Fruit fly (Drosophila melanogaster) whole organism, wandering third instar larva: ENCODE data around the gene Spc105R.
A peak's percentile ranks its signal among the peaks of the same experiment; 100 is the strongest.

ENCODE experiments used
- Abd-B ChIP-seq: fragments of >200 bp; optimal IDR thresholded peaks from 2 replicates; lab custom pipeline; 2017; ENCODE audit warnings: missing biosample characterization, missing genetic modification characterization
- CG32264 ChIP-seq: fragments of 200-800 bp; sonication (Bioruptor generic); optimal IDR thresholded peaks from 2 replicates; lab custom pipeline; 2016; ENCODE audit warnings: missing biosample characterization, missing genetic modification characterization
- CG9705 ChIP-seq: fragments of 200-800 bp; sonication (Bioruptor generic); optimal IDR thresholded peaks from 2 replicates; lab custom pipeline; 2018; ENCODE audit warnings: missing biosample characterization, mild to moderate bottlenecking, missing genetic modification characterization
- CrebA ChIP-seq: fragments of 200-800 bp; sonication (Bioruptor generic); optimal IDR thresholded peaks from 2 replicates; lab custom pipeline; 2016; ENCODE audit warnings: missing biosample characterization, mild to moderate bottlenecking, missing genetic modification characterization, borderline replicate concordance
- Dfd ChIP-seq: fragments of >200 bp; optimal IDR thresholded peaks from 2 replicates; lab custom pipeline; 2017; ENCODE audit warnings: missing biosample characterization, missing genetic modification characterization
- Dif ChIP-seq: fragments of 200-275, 200-300 bp; sonication (Bioruptor generic); optimal IDR thresholded peaks from 2 replicates; lab custom pipeline; 2018; ENCODE audit warnings: missing biosample characterization, missing genetic modification characterization; ENCODE audit not compliant: partially characterized antibody
- GATAd ChIP-seq: sonication (Bioruptor generic); optimal IDR thresholded peaks from 2 replicates; lab custom pipeline; 2016; ENCODE audit warnings: missing biosample characterization, missing genetic modification characterization
- HLH106 ChIP-seq: fragments of 200-800 bp; optimal IDR thresholded peaks from 3 replicates; lab custom pipeline; 2019; ENCODE audit warnings: missing biosample characterization, mild to moderate bottlenecking, missing genetic modification characterization, moderate library complexity
- Hnf4 ChIP-seq: fragments of 200-800 bp; sonication (Bioruptor generic); optimal IDR thresholded peaks from 2 replicates; lab custom pipeline; 2016; ENCODE audit warnings: missing biosample characterization, mild to moderate bottlenecking, missing genetic modification characterization
- Hr78 ChIP-seq: fragments of >200 bp; optimal IDR thresholded peaks from 2 replicates; lab custom pipeline; 2017; ENCODE audit warnings: missing biosample characterization, missing genetic modification characterization
- Hr83 ChIP-seq: fragments of 200-300 bp; sonication (Bioruptor generic); optimal IDR thresholded peaks from 2 replicates; lab custom pipeline; 2016; ENCODE audit warnings: missing biosample characterization, mild to moderate bottlenecking, missing genetic modification characterization, moderate library complexity; ENCODE audit not compliant: poor library complexity, severe bottlenecking
- Jra ChIP-seq: sonication (Bioruptor generic); optimal IDR thresholded peaks from 2 replicates; lab custom pipeline; 2016; ENCODE audit warnings: missing biosample characterization, missing genetic modification characterization
- Mio ChIP-seq: sonication (Bioruptor generic); optimal IDR thresholded peaks from 2 replicates; lab custom pipeline; 2016; ENCODE audit warnings: missing biosample characterization, missing genetic modification characterization
- Myc ChIP-seq: fragments of >200 bp; optimal IDR thresholded peaks from 2 replicates; lab custom pipeline; 2017
- N ChIP-seq: fragments of >200 bp; optimal IDR thresholded peaks from 2 replicates; lab custom pipeline; 2018; ENCODE audit warnings: missing biosample characterization, missing external identifiers, missing genetic modification characterization
- OdsH ChIP-seq: fragments of 200-800 bp; sonication (Bioruptor generic); optimal IDR thresholded peaks from 2 replicates; lab custom pipeline; 2016; ENCODE audit warnings: missing biosample characterization, mild to moderate bottlenecking, missing genetic modification characterization
- Rel ChIP-seq, 2 experiments: fragments of 200-800 bp; sonication (Bioruptor generic) in 1 of 2; optimal IDR thresholded peaks; 2 replicates in 1 of 2; 3 replicates in 1 of 2; lab custom pipeline; 2016 to 2019; ENCODE audit warnings: mild to moderate bottlenecking in 2 of 2, missing biosample characterization in 2 of 2, missing genetic modification characterization in 2 of 2, moderate library complexity in 1 of 2
- Sp1 ChIP-seq: fragments of 200-800 bp; sonication (Bioruptor generic); optimal IDR thresholded peaks from 3 replicates; lab custom pipeline; 2019; ENCODE audit warnings: missing biosample characterization, mild to moderate bottlenecking, missing genetic modification characterization, moderate library complexity
- Vsx2 ChIP-seq: fragments of 200-300, 225-300 bp; sonication (Bioruptor generic); optimal IDR thresholded peaks from 2 replicates; lab custom pipeline; 2018; ENCODE audit warnings: missing biosample characterization, missing genetic modification characterization; ENCODE audit not compliant: partially characterized antibody
- br ChIP-seq: fragments of 200-800 bp; sonication (Bioruptor generic); optimal IDR thresholded peaks from 2 replicates; lab custom pipeline; 2016; ENCODE audit warnings: missing biosample characterization, missing genetic modification characterization
- brk ChIP-seq: fragments of 200-800 bp; sonication (Bioruptor generic); optimal IDR thresholded peaks from 2 replicates; lab custom pipeline; 2016; ENCODE audit warnings: missing biosample characterization, mild to moderate bottlenecking, missing genetic modification characterization
- dl ChIP-seq, 2 experiments: fragments of 175-275, 200-275 bp in 1 of 2; fragments of 200-275 bp in 1 of 2; sonication (Bioruptor generic); optimal IDR thresholded peaks; lab custom pipeline; 2018; ENCODE audit warnings: mild to moderate bottlenecking in 2 of 2, missing biosample characterization in 2 of 2, missing genetic modification characterization in 2 of 2, moderate library complexity in 2 of 2; ENCODE audit not compliant: partially characterized antibody in 2 of 2, insufficient read depth in 1 of 2
- dmrt93B ChIP-seq: fragments of 200-800 bp; sonication (Bioruptor generic); optimal IDR thresholded peaks from 2 replicates; lab custom pipeline; 2018; ENCODE audit warnings: missing biosample characterization, mild to moderate bottlenecking, missing genetic modification characterization
- dsf ChIP-seq: sonication (Bioruptor generic); optimal IDR thresholded peaks from 2 replicates; lab custom pipeline; 2016; ENCODE audit warnings: missing biosample characterization, missing genetic modification characterization, borderline replicate concordance
- ey ChIP-seq: fragments of 200-800 bp; sonication (Bioruptor generic); optimal IDR thresholded peaks from 2 replicates; lab custom pipeline; 2016; ENCODE audit warnings: missing biosample characterization, missing genetic modification characterization
- foxo ChIP-seq, 2 experiments: fragments of 200-800 bp; sonication (Bioruptor generic); optimal IDR thresholded peaks; 2 replicates in 1 of 2; 3 replicates in 1 of 2; lab custom pipeline; 2016 to 2017; ENCODE audit warnings: missing biosample characterization in 2 of 2, missing genetic modification characterization in 2 of 2
- fru ChIP-seq: fragments of 200-800 bp; sonication (Bioruptor generic); optimal IDR thresholded peaks from 3 replicates; lab custom pipeline; 2016; ENCODE audit warnings: missing biosample characterization, mild to moderate bottlenecking, missing genetic modification characterization
- h ChIP-seq: fragments of 200-800 bp; sonication (Bioruptor generic); optimal IDR thresholded peaks from 3 replicates; lab custom pipeline; 2016; ENCODE audit warnings: missing biosample characterization, mild to moderate bottlenecking, missing genetic modification characterization
- jim ChIP-seq: fragments of 175-275, 200-325 bp; sonication (Bioruptor generic); optimal IDR thresholded peaks from 2 replicates; lab custom pipeline; 2016; ENCODE audit warnings: missing biosample characterization, mild to moderate bottlenecking, missing genetic modification characterization
- lola ChIP-seq: fragments of >200 bp; optimal IDR thresholded peaks from 2 replicates; lab custom pipeline; 2017; ENCODE audit warnings: missing biosample characterization, missing genetic modification characterization
- pan ChIP-seq: fragments of >200 bp; optimal IDR thresholded peaks from 2 replicates; lab custom pipeline; 2017
- psq ChIP-seq: fragments of 200-800 bp; sonication (Bioruptor generic); optimal IDR thresholded peaks from 3 replicates; lab custom pipeline; 2017; ENCODE audit warnings: missing biosample characterization, mild to moderate bottlenecking, missing genetic modification characterization, moderate library complexity
- rgr ChIP-seq: fragments of 200-800 bp; sonication (Bioruptor generic); optimal IDR thresholded peaks from 3 replicates; lab custom pipeline; 2016; ENCODE audit warnings: missing biosample characterization, mild to moderate bottlenecking, missing genetic modification characterization
- sage ChIP-seq: fragments of 200-800 bp; sonication (Bioruptor generic); optimal IDR thresholded peaks from 2 replicates; lab custom pipeline; 2016; ENCODE audit warnings: missing biosample characterization, mild to moderate bottlenecking, missing genetic modification characterization
- sv ChIP-seq: fragments of 200-800 bp; sonication (Bioruptor generic); optimal IDR thresholded peaks from 3 replicates; lab custom pipeline; 2016; ENCODE audit warnings: missing biosample characterization, missing genetic modification characterization
- tai ChIP-seq: sonication (Bioruptor generic); optimal IDR thresholded peaks from 2 replicates; lab custom pipeline; 2016; ENCODE audit warnings: missing biosample characterization, missing genetic modification characterization
- usp ChIP-seq: fragments of >200 bp; optimal IDR thresholded peaks from 2 replicates; lab custom pipeline; 2017; ENCODE audit warnings: missing biosample characterization, missing genetic modification characterization
- woc ChIP-seq: sonication (Bioruptor generic); optimal IDR thresholded peaks from 2 replicates; lab custom pipeline; 2016; ENCODE audit warnings: missing biosample characterization, mild to moderate bottlenecking, missing genetic modification characterization

Spc105R gene

dm6 chr3L:20778224-20779063 lies 21.8 kb upstream of the Spc105R start, which contains the start of the genes Pex16 and Pex14 (continued):
- TF ChIP-seq h (GFP tag; lab: Kevin White, UChicago) (peak; percentile 57), psq (peak; percentile 38), N (no peak), Vsx2 (GFP tag; lab: Kevin White, UChicago) (no peak), Mio (GFP tag; lab: Kevin White, UChicago) (no peak), HLH106 (tag; lab: Kevin White, UChicago) (peak; percentile 73), Dfd (GFP tag; lab: Kevin White, UChicago) (no peak)

DNA sequence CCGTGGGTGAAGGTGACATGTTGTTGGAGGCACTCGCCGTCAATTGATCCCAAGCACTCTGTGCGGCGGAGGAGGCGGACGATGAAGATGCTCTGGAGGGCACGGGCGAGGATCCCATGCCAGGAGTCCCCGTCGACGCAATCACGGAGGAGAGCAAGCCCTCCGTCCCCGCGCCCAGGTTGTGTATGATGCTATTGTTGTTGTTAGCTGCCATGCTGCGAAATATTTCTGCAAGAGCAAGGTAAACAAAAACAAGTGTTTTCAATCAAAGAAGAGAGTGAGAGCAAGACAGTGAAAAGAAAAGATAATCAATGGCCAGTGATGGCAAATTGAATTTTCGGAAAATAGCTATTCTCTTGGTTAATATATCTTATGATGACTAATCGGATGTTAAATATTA lies 15.8 kb upstream of the Spc105R start:
- no peak for TF ChIP-seq Rel (GFP tag; optimal IDR thresholded peaks at IDR 0.05; lab: Kevin White, UChicago)
- peak; percentile 75 for TF ChIP-seq Rel (tag; optimal IDR thresholded peaks at IDR 0.05; lab: Kevin White, UChicago)
- TF ChIP-seq dl (GFP tag; optimal IDR thresholded peaks at IDR 0.05; lab: Kevin White, UChicago; ENCODE audit: insufficient read depth in 1 of 2, partially characterized antibody in 2 of 2), result no peak

DNA sequence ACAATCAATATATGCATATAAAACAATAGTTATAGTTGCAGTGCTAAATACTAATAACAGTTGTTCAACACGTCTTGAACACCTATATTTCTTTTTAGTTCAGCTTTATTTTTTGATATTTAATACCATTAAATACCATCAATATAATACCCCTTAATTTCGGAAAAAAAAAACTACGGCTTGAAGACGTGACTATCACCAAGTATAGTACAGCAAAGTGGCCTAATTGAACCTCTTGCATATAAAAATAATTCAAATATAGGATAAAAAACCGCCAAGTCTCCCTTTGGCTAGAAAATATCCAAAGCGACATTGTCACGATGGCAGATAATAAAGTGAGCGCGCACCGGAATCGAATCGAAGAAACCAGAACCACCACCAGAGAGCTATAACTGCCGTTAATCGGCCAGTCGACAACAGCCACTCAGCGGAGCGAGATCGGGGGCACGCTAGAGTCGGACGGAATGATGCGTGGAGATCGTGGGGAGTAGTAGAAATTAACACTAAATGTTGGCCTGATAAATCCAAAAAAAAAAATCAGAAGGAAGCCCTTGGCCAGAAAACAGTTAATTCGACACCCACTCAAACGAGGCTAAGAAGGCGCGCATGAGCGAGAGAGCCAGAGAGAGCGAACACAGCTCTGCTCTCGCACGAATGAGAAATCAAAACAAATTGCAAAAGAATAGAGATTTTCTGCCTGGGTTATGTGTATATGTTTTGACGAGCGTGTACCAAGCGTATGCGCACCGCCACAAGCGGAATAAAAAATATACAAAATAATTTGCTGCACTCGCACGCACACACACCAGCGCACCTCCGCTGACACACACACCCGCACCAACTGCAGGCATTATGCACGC lies 15.2 kb upstream of the Spc105R start:
- TF ChIP-seq CG9705 (GFP tag; lab: Kevin White, UChicago) (no peak), CG32264 (no peak), br (no peak), psq (peak; percentile 88), lola (no peak), GATAd (GFP tag; lab: Kevin White, UChicago) (no peak), Abd-B (no peak), fru (GFP tag; lab: Kevin White, UChicago) (peak; percentile 36), woc (GFP tag; lab: Kevin White, UChicago) (peak; percentile 87), tai (no peak), Vsx2 (GFP tag; lab: Kevin White, UChicago) (no peak), rgr (GFP tag; lab: Kevin White, UChicago) (peak; percentile 15), Dif (GFP tag; lab: Kevin White, UChicago) (peak; percentile 93), N (no peak), brk (GFP tag; lab: Kevin White, UChicago) (no peak), dl (GFP tag; optimal IDR thresholded peaks at IDR 0.05; lab: Kevin White, UChicago; ENCODE audit: insufficient read depth in 1 of 2, partially characterized antibody in 2 of 2) (peak; percentile 90 to 92), h (GFP tag; lab: Kevin White, UChicago) (peak; percentile 31), Mio (GFP tag; lab: Kevin White, UChicago) (no peak), sv (GFP tag; lab: Kevin White, UChicago) (peak; percentile 39), HLH106 (tag; lab: Kevin White, UChicago) (peak; percentile 53), dmrt93B (GFP tag; lab: Kevin White, UChicago) (no peak), Jra (GFP tag; lab: Kevin White, UChicago) (peak; percentile 57), Hr78 (GFP tag; lab: Kevin White, UChicago) (no peak), dsf (GFP tag; lab: Kevin White, UChicago) (no peak), Hr83 (GFP tag; lab: Kevin White, UChicago) (peak; percentile 24), pan (no peak), sage (peak; percentile 56), Myc (lab: Kevin White, UChicago) (peak; percentile 100), Rel (GFP tag; optimal IDR thresholded peaks at IDR 0.05; lab: Kevin White, UChicago) (no peak), Rel (tag; optimal IDR thresholded peaks at IDR 0.05; lab: Kevin White, UChicago) (peak; percentile 16), jim (GFP tag; lab: Kevin White, UChicago) (no peak), foxo (GFP tag; optimal IDR thresholded peaks at IDR 0.05; lab: Kevin White, UChicago) (peak in 1 of 2 experiments; percentile 38), Hnf4 (no peak), Sp1 (GFP tag; lab: Kevin White, UChicago) (peak; percentile 68), CrebA (GFP tag; lab: Kevin White, UChicago) (no peak), Dfd (GFP tag; lab: Kevin White, UChicago) (no peak), OdsH (GFP tag; lab: Kevin White, UChicago) (peak; percentile 25), usp (GFP tag; lab: Kevin White, UChicago) (no peak), ey (GFP tag; lab: Kevin White, UChicago) (peak; percentile 33)
